Fruit fly (Drosophila melanogaster) whole organism, embryonic: ENCODE measurements around the gene Acbp6.
A peak's percentile ranks its signal among the peaks of the same experiment; 100 is the strongest.

ENCODE experiments used
- CG11504 ChIP-seq: fragments of 200-800 bp; sonication (Bioruptor generic); optimal IDR thresholded peaks from 3 replicates; lab custom pipeline; 2019; ENCODE audit warnings: missing biosample characterization, mild to moderate bottlenecking, missing genetic modification characterization, moderate library complexity
- CG12659 ChIP-seq: fragments of 200-800 bp; sonication (Bioruptor generic); optimal IDR thresholded peaks from 3 replicates; lab custom pipeline; 2017; ENCODE audit warnings: mild to moderate bottlenecking, missing biosample characterization, missing genetic modification reagents, missing genetic modification characterization
- CG13424 ChIP-seq: fragments of 200-800 bp; sonication (Bioruptor generic); optimal IDR thresholded peaks from 2 replicates; lab custom pipeline; 2019; ENCODE audit warnings: missing biosample characterization, mild to moderate bottlenecking, missing genetic modification characterization, moderate library complexity
- CG14014 ChIP-seq: fragments of 200-800 bp; sonication (Bioruptor generic); IDR thresholded peaks from 2 replicates; pipeline ENCODE4 v1.3.6; 2022; ENCODE audit warnings: missing biosample characterization, missing genetic modification characterization
- CG15011 ChIP-seq: fragments of 200-800 bp; sonication (Bioruptor generic); optimal IDR thresholded peaks from 3 replicates; lab custom pipeline; 2018; ENCODE audit warnings: missing biosample characterization, mild to moderate bottlenecking, missing genetic modification characterization
- CG16813 ChIP-seq: fragments of 200-800 bp; sonication (Bioruptor generic); IDR thresholded peaks from 3 replicates; pipeline ENCODE4 v1.3.6; 2022; ENCODE audit warnings: missing biosample characterization, missing genetic modification characterization; ENCODE audit not compliant: partially characterized antibody
- CG16863 ChIP-seq: fragments of 200-800 bp; sonication (Bioruptor generic); optimal IDR thresholded peaks from 3 replicates; lab custom pipeline; 2016; ENCODE audit warnings: missing biosample characterization, missing genetic modification characterization
- CG17328 ChIP-seq: fragments of 200-800 bp; sonication (Bioruptor generic); IDR thresholded peaks from 2 replicates; pipeline ENCODE4 v1.3.6; 2022; ENCODE audit warnings: missing biosample characterization, missing genetic modification characterization
- CG18599 ChIP-seq: fragments of 200-800 bp; sonication (Bioruptor generic); optimal IDR thresholded peaks from 3 replicates; lab custom pipeline; 2017; ENCODE audit warnings: missing biosample characterization, missing genetic modification characterization, mild to moderate bottlenecking, moderate library complexity, missing genetic modification reagents
- CG2120 ChIP-seq: fragments of 200-800 bp; sonication (Bioruptor generic); optimal IDR thresholded peaks from 3 replicates; lab custom pipeline; 2016; ENCODE audit warnings: missing biosample characterization, missing genetic modification characterization
- CG30020 ChIP-seq: fragments of 200-800 bp; optimal IDR thresholded peaks from 2 replicates; lab custom pipeline; 2019; ENCODE audit warnings: missing biosample characterization, mild to moderate bottlenecking, missing genetic modification characterization, moderate library complexity
- CG3838 ChIP-seq: fragments of 200-800 bp; sonication (Bioruptor generic); optimal IDR thresholded peaks from 3 replicates; lab custom pipeline; 2016; ENCODE audit warnings: missing biosample characterization, missing genetic modification characterization
- CG4707 ChIP-seq: fragments of 200-800 bp; sonication (Bioruptor generic); optimal IDR thresholded peaks from 2 replicates; lab custom pipeline; 2018; ENCODE audit warnings: missing biosample characterization, mild to moderate bottlenecking, missing genetic modification characterization, moderate library complexity
- CG4854 ChIP-seq: fragments of 200-800 bp; sonication (Bioruptor generic); optimal IDR thresholded peaks from 2 replicates; lab custom pipeline; 2016; ENCODE audit warnings: missing biosample characterization, missing genetic modification characterization, inconsistent platforms
- CG5245 ChIP-seq: fragments of 200-800 bp; sonication (Bioruptor generic); optimal IDR thresholded peaks from 3 replicates; lab custom pipeline; 2016; ENCODE audit warnings: missing biosample characterization, missing genetic modification characterization
- CG6175 ChIP-seq: fragments of 200-800 bp; sonication (Bioruptor generic); IDR thresholded peaks from 3 replicates; pipeline ENCODE4 v1.3.6; 2022; ENCODE audit warnings: missing biosample characterization, missing genetic modification characterization
- CG6683 ChIP-seq: fragments of 200-800 bp; sonication (Bioruptor generic); optimal IDR thresholded peaks from 2 replicates; lab custom pipeline; 2017; ENCODE audit warnings: missing biosample characterization, mild to moderate bottlenecking, missing genetic modification characterization, missing genetic modification reagents
- CG6689 ChIP-seq: fragments of 200-800 bp; sonication (Bioruptor generic); IDR thresholded peaks from 2 replicates; pipeline ENCODE4 v1.3.6; 2022; ENCODE audit warnings: missing biosample characterization, missing genetic modification characterization
- CG7987 ChIP-seq: fragments of 200-800 bp; sonication (Bioruptor generic); optimal IDR thresholded peaks from 2 replicates; lab custom pipeline; 2018; ENCODE audit warnings: missing biosample characterization, mild to moderate bottlenecking, missing genetic modification characterization, moderate library complexity
- CG8281 ChIP-seq: fragments of 200-800 bp; sonication (Bioruptor generic); optimal IDR thresholded peaks from 2 replicates; lab custom pipeline; 2018; ENCODE audit warnings: missing biosample characterization, mild to moderate bottlenecking, missing genetic modification characterization, moderate library complexity
- CG8388 ChIP-seq: fragments of 200-800 bp; sonication (Bioruptor generic); optimal IDR thresholded peaks from 2 replicates; lab custom pipeline; 2019; ENCODE audit warnings: missing biosample characterization, mild to moderate bottlenecking, missing genetic modification characterization, moderate library complexity
- D19B ChIP-seq: fragments of 200-800 bp; sonication (Bioruptor generic); optimal IDR thresholded peaks from 2 replicates; lab custom pipeline; 2017; ENCODE audit warnings: missing biosample characterization, mild to moderate bottlenecking, missing genetic modification characterization
- Deaf1 ChIP-seq: fragments of 200-800 bp; optimal IDR thresholded peaks from 3 replicates; lab custom pipeline; 2019; ENCODE audit warnings: missing biosample characterization, mild to moderate bottlenecking, missing genetic modification characterization, moderate library complexity
- Gsc ChIP-seq: fragments of 200-800 bp; sonication (Bioruptor generic); IDR thresholded peaks from 2 replicates; pipeline ENCODE4 v1.3.6; 2022; ENCODE audit warnings: missing biosample characterization, missing genetic modification characterization
- Lpt ChIP-seq: fragments of >200 bp; optimal IDR thresholded peaks from 2 replicates; lab custom pipeline; 2018; ENCODE audit warnings: missing biosample characterization, missing genetic modification characterization
- Nf-YC ChIP-seq: fragments of 200-800 bp; optimal IDR thresholded peaks from 3 replicates; lab custom pipeline; 2019; ENCODE audit warnings: missing biosample characterization, mild to moderate bottlenecking, missing genetic modification characterization, moderate library complexity
- Vsx1 ChIP-seq: fragments of 200-800 bp; sonication (Bioruptor generic); optimal IDR thresholded peaks from 2 replicates; lab custom pipeline; 2017; ENCODE audit warnings: missing biosample characterization, mild to moderate bottlenecking, missing genetic modification characterization, missing genetic modification reagents
- al ChIP-seq: fragments of 200-800 bp; sonication (Bioruptor generic); IDR thresholded peaks from 2 replicates; pipeline ENCODE4 v1.3.6; 2022; ENCODE audit warnings: missing biosample characterization, missing genetic modification characterization
- bcd ChIP-seq: fragments of 200-800 bp; sonication (Bioruptor generic); optimal IDR thresholded peaks from 2 replicates; lab custom pipeline; 2017; ENCODE audit warnings: missing biosample characterization, mild to moderate bottlenecking, missing genetic modification characterization
- corto ChIP-seq: fragments of 200-800 bp; sonication (Bioruptor generic); optimal IDR thresholded peaks from 2 replicates; lab custom pipeline; 2016; ENCODE audit warnings: missing biosample characterization, mild to moderate bottlenecking, missing genetic modification characterization, moderate library complexity
- crp ChIP-seq, 2 experiments: fragments of 200-800 bp; sonication (Bioruptor generic); optimal IDR thresholded peaks; 2 replicates in 1 of 2; 3 replicates in 1 of 2; lab custom pipeline; 2017; ENCODE audit warnings: missing biosample characterization in 2 of 2, missing genetic modification characterization in 2 of 2, mild to moderate bottlenecking in 1 of 2, moderate library complexity in 1 of 2
- cwo ChIP-seq: fragments of 200-800 bp; sonication (Bioruptor generic); optimal IDR thresholded peaks from 3 replicates; lab custom pipeline; 2017; ENCODE audit warnings: missing biosample characterization, missing genetic modification characterization, mild to moderate bottlenecking, moderate library complexity, missing genetic modification reagents
- eve ChIP-seq, 2 experiments: fragments of >200 bp; optimal IDR thresholded peaks; 2 replicates each; lab custom pipeline; 2017; ENCODE audit warnings: missing biosample characterization in 2 of 2, missing genetic modification characterization in 2 of 2
- fd96Cb ChIP-seq: fragments of 200-800 bp; sonication (Bioruptor generic); optimal IDR thresholded peaks from 2 replicates; lab custom pipeline; 2018; ENCODE audit warnings: missing biosample characterization, mild to moderate bottlenecking, missing genetic modification characterization, moderate library complexity
- ftz-f1 ChIP-seq: fragments of 200-800 bp; sonication (Bioruptor generic); optimal IDR thresholded peaks from 2 replicates; lab custom pipeline; 2016; ENCODE audit warnings: missing biosample characterization, missing genetic modification characterization
- gce ChIP-seq: fragments of 200-800 bp; sonication (Bioruptor generic); IDR thresholded peaks from 3 replicates; pipeline ENCODE4 v1.3.6; 2022; ENCODE audit warnings: missing biosample characterization, missing genetic modification characterization
- gsb ChIP-seq: fragments of 200-800 bp; sonication (Bioruptor generic); IDR thresholded peaks from 2 replicates; pipeline ENCODE4 v1.3.6; 2022; ENCODE audit warnings: missing biosample characterization, missing genetic modification characterization
- hkb ChIP-seq, 2 experiments: fragments of 200-800 bp in 1 of 2; fragments of >200 bp in 1 of 2; sonication (Bioruptor generic) in 1 of 2; IDR thresholded peaks in 1 of 2; optimal IDR thresholded peaks in 1 of 2; 2 replicates each; pipeline versions ENCODE4 v1.3.6 to Lab custom; 2017 to 2022; ENCODE audit warnings: missing biosample characterization in 1 of 2, missing genetic modification characterization in 1 of 2
- lab ChIP-seq: fragments of 200-800 bp; sonication (Bioruptor generic); optimal IDR thresholded peaks from 3 replicates; lab custom pipeline; 2017; ENCODE audit warnings: missing biosample characterization, missing genetic modification characterization, mild to moderate bottlenecking, moderate library complexity, missing genetic modification reagents
- mam ChIP-seq: fragments of 200-800 bp; sonication (Bioruptor generic); optimal IDR thresholded peaks from 3 replicates; lab custom pipeline; 2016; ENCODE audit warnings: missing biosample characterization, missing genetic modification characterization
- onecut ChIP-seq: fragments of 200-800 bp; sonication (Bioruptor generic); IDR thresholded peaks from 2 replicates; pipeline ENCODE4 v1.3.6; 2022; ENCODE audit warnings: missing biosample characterization, missing genetic modification characterization
- psq ChIP-seq: fragments of 200-800 bp; sonication (Bioruptor generic); optimal IDR thresholded peaks from 2 replicates; lab custom pipeline; 2017; ENCODE audit warnings: missing biosample characterization, missing genetic modification characterization
- pum ChIP-seq: fragments of 200-800 bp; sonication (Bioruptor generic); optimal IDR thresholded peaks from 2 replicates; lab custom pipeline; 2016; ENCODE audit warnings: missing biosample characterization, missing genetic modification characterization
- ranshi ChIP-seq: fragments of 200-800 bp; sonication (Bioruptor generic); IDR thresholded peaks from 2 replicates; pipeline ENCODE4 v1.3.6; 2022; ENCODE audit warnings: missing biosample characterization, missing genetic modification characterization
- repo ChIP-seq: fragments of 200-800 bp; sonication (Bioruptor generic); optimal IDR thresholded peaks from 2 replicates; lab custom pipeline; 2016; ENCODE audit warnings: missing biosample characterization, missing genetic modification characterization
- rib ChIP-seq: fragments of 200-800 bp; sonication (Bioruptor generic); IDR thresholded peaks from 2 replicates; pipeline ENCODE4 v1.3.6; 2022; ENCODE audit warnings: missing biosample characterization, missing genetic modification characterization
- stc ChIP-seq: fragments of 200-800 bp; sonication (Bioruptor generic); IDR thresholded peaks from 2 replicates; pipeline ENCODE4 v1.3.6; 2022; ENCODE audit warnings: missing biosample characterization, missing genetic modification characterization
- trh ChIP-seq: fragments of 200-800 bp; sonication (Bioruptor generic); optimal IDR thresholded peaks from 2 replicates; lab custom pipeline; 2016; ENCODE audit warnings: missing biosample characterization, missing genetic modification characterization

The Acbp6 gene

dm6 chr3L:7151521-7152465 is 23.1 kb downstream of the Acbp6 start (continued):
- TF ChIP-seq pum (no peak), CG4854 (GFP tag; lab: Kevin White, UChicago) (no peak), CG6689 (GFP tag; lab: Robert Waterston, UW) (peak; percentile 77), repo (GFP tag; lab: Kevin White, UChicago) (no peak), CG2120 (GFP tag; lab: Kevin White, UChicago) (no peak), CG11504 (peak; percentile 56), rib (no peak), CG6175 (no peak), fd96Cb (tag; lab: Kevin White, UChicago) (peak; percentile 70), Gsc (GFP tag; lab: Robert Waterston, UW) (peak; percentile 53; the same call in 1 of the 2 replicates), trh (peak; percentile 24), corto (no peak), psq (GFP tag; lab: Kevin White, UChicago) (no peak), CG7987 (no peak), onecut (peak; percentile 33; the same call in 1 of the 2 replicates), mam (GFP tag; lab: Kevin White, UChicago) (no peak), stc (GFP tag; lab: Robert Waterston, UW) (no peak), crp (GFP tag; optimal IDR thresholded peaks at IDR 0.05; lab: Kevin White, UChicago) (no peak), CG15011 (GFP tag; lab: Kevin White, UChicago) (no peak), ranshi (GFP tag; lab: Robert Waterston, UW) (peak; percentile 51; the same call in 1 of the 2 replicates), D19B (GFP tag; lab: Kevin White, UChicago) (no peak), CG16863 (GFP tag; lab: Kevin White, UChicago) (peak; percentile 39), CG16813 (GFP tag; lab: Robert Waterston, UW) (no peak), cwo (GFP tag; lab: Kevin White, UChicago) (no peak), CG8388 (GFP tag; lab: Kevin White, UChicago) (peak; percentile 57), CG17328 (peak; percentile 85), eve (GFP tag; optimal IDR thresholded peaks at IDR 0.05; lab: Kevin White, UChicago) (no peak), Vsx1 (GFP tag; lab: Kevin White, UChicago) (peak; percentile 16), CG12659 (GFP tag; lab: Kevin White, UChicago) (no peak), CG13424 (tag; lab: Kevin White, UChicago) (peak; percentile 41), hkb (optimal IDR thresholded peaks at IDR 0.05; lab: Kevin White, UChicago) (no peak), hkb (GFP tag; IDR thresholded peaks at IDR 0.05; lab: Robert Waterston, UW) (peak; percentile 68), gce (GFP tag; lab: Robert Waterston, UW) (peak; percentile 53; the same call in 1 of the 3 replicates), Nf-YC (tag; lab: Kevin White, UChicago) (no peak), bcd (GFP tag; lab: Kevin White, UChicago) (peak; percentile 19), al (GFP tag; lab: Robert Waterston, UW) (no peak), CG5245 (peak; percentile 51), CG4707 (GFP tag; lab: Kevin White, UChicago) (no peak), CG30020 (tag; lab: Kevin White, UChicago) (no peak), Lpt (no peak), ftz-f1 (GFP tag; lab: Kevin White, UChicago) (no peak), CG3838 (GFP tag; lab: Kevin White, UChicago) (no peak), CG6683 (GFP tag; lab: Kevin White, UChicago) (no peak), CG8281 (tag; lab: Kevin White, UChicago) (no peak), CG14014 (GFP tag; lab: Robert Waterston, UW) (no peak), Deaf1 (tag; lab: Kevin White, UChicago) (no peak), gsb (GFP tag; lab: Robert Waterston, UW) (no peak), CG18599 (GFP tag; lab: Kevin White, UChicago) (no peak), lab (no peak)
